Fruit fly (Drosophila melanogaster) whole organism, pupa: ENCODE results near the gene PIG-P.

Experiments
- CG17806 ChIP-seq: fragments of 200-800 bp; sonication (Bioruptor generic); optimal IDR thresholded peaks from 2 replicates; lab custom pipeline; 2018; ENCODE audit warnings: missing biosample characterization, mild to moderate bottlenecking, missing genetic modification characterization, moderate library complexity
- D1 ChIP-seq: fragments of 200-800 bp; sonication (Bioruptor generic); optimal IDR thresholded peaks from 2 replicates; lab custom pipeline; 2018; ENCODE audit warnings: missing biosample characterization, mild to moderate bottlenecking, missing genetic modification characterization, moderate library complexity
- rn ChIP-seq: fragments of 200-800 bp; sonication (Bioruptor generic); IDR thresholded peaks from 2 replicates; pipeline ENCODE4 v1.3.6; 2022; ENCODE audit warnings: missing biosample characterization, missing genetic modification characterization

DNA sequence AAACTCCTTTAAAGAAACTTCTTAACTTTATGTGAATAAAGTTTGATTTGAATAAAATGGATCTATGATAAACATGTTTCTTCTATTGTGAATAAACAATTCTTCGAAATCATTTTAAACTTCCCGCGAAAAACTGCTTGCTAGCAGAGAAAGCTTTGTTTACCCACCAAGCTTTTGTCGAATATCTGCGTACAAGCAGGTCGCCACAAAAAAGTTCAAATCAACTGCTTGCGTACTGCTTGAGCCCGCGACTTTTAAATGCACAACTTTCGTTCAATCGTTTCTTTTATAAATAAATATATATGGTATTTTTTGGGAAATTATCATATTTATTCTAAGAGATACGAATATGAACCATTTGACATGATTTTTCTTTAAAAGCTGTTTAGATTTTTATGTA is 45.4 kb upstream of the PIG-P start:
- TF ChIP-seq D1 (peak; percentile 75), rn (no peak), CG17806 (tag; lab: Kevin White, UChicago) (no peak)
